Worm (Caenorhabditis elegans) whole organism, L3 larva: Measurements from ENCODE around the gene ugt-13.

Experiments used
- aly-2 ChIP-seq: fragments of 150-350 bp; optimal IDR thresholded peaks from 2 replicates; lab custom pipeline; 2014; ENCODE audit warnings: missing biosample characterization, missing genetic modification characterization
- ceh-82 ChIP-seq: fragments of 150-350 bp; optimal IDR thresholded peaks from 2 replicates; lab custom pipeline; 2014; ENCODE audit warnings: missing biosample characterization, missing genetic modification characterization
- daf-12 ChIP-seq: fragments of 150-350 bp; optimal IDR thresholded peaks from 2 replicates; lab custom pipeline; 2014; ENCODE audit warnings: missing biosample characterization, missing genetic modification reagents, missing genetic modification characterization
- hmg-11 ChIP-seq: sonication (generic microtip); optimal IDR thresholded peaks from 2 replicates; lab custom pipeline; 2016; ENCODE audit warnings: missing genetic modification characterization, missing compliant biosample characterization
- jun-1 ChIP-seq: fragments of 150-350 bp; optimal IDR thresholded peaks from 2 replicates; lab custom pipeline; 2014; ENCODE audit warnings: missing biosample characterization, missing genetic modification reagents, missing genetic modification characterization
- lin-39 ChIP-seq: fragments of 150-350 bp; optimal IDR thresholded peaks from 2 replicates; lab custom pipeline; 2018; ENCODE audit warnings: missing biosample characterization, missing genetic modification reagents, missing genetic modification characterization
- mdl-1 ChIP-seq: fragments of 150-350 bp; optimal IDR thresholded peaks from 2 replicates; lab custom pipeline; 2014; ENCODE audit warnings: missing biosample characterization, missing genetic modification characterization
- nhr-11 ChIP-seq: fragments of 150-350 bp; optimal IDR thresholded peaks from 2 replicates; lab custom pipeline; 2014; ENCODE audit warnings: missing biosample characterization, missing genetic modification characterization
- nhr-76 ChIP-seq: fragments of 150-350 bp; sonication (generic microtip); optimal IDR thresholded peaks from 5 replicates; lab custom pipeline; 2014; ENCODE audit warnings: missing biosample characterization, missing genetic modification characterization
- unc-39 ChIP-seq: sonication (generic microtip); optimal IDR thresholded peaks from 4 replicates; lab custom pipeline; 2017; ENCODE audit warnings: missing biosample characterization, missing genetic modification characterization
- ztf-11 ChIP-seq: fragments of 150-350 bp; optimal IDR thresholded peaks from 2 replicates; lab custom pipeline; 2014; ENCODE audit warnings: missing biosample characterization, missing genetic modification characterization

DNA sequence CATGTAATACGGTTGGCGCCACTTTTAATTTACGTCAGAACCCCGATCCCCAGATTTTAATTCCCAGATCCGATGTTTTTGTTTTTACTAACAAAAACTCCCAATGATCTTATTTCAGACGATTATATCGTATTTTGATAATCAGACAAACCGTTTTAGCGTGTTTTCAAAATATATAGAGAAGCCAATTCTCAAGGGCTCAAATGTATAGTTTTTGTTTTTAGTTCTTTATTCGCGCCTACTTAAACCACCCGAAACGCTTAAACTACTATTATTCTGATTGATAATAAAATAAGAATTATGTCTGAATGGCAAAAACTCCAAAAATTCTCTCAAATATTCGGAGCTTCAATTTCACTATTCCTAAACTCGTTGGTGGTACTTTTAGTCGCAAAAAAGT, 47.8 kb downstream of the ugt-13 start, which contains the start of gene str-208:
- TF ChIP-seq daf-12 (tag; lab: Kevin White, UChicago) (no peak), ztf-11 (tag; lab: Kevin White, UChicago) (no peak), nhr-76 (no peak), hmg-11 (tag; lab: Kevin White, UChicago) (no peak), lin-39 (no peak), unc-39 (tag; lab: Kevin White, UChicago) (no peak), aly-2 (tag; lab: Kevin White, UChicago) (no peak), mdl-1 (no peak), nhr-11 (tag; lab: Kevin White, UChicago) (no peak), ceh-82 (no peak), jun-1 (tag; lab: Kevin White, UChicago) (no peak)
